Fruit fly (Drosophila melanogaster): ENCODE data around the gene ewg.

DNA sequence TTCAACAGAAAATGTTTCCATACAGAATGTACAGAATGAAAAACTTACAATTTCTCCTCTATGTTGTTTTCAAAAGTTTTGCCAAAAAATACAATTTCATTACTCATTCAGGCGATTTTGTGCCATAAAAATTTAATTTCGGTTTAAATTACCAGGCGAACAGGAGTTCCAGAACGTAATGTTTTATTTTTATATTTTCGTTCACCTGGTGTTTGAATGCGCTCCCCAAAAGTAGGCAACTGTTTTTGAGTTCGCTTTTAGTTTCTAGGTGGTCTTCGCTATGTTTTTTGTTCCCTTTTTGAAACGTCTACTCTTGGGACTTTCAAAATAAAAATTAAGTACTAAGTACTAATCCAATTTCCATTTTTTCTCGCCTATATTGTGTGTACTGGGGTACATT is 13.8 kb downstream of the ewg start:
- no peak for TF ChIP-seq cnc (optimal IDR thresholded peaks at IDR 0.05)
- TF ChIP-seq Hr96 (GFP tag; optimal IDR thresholded peaks at IDR 0.05): no peak
- TF ChIP-seq CG7101 (tag; optimal IDR thresholded peaks at IDR 0.05): no peak
- no peak for TF ChIP-seq CG11617 (GFP tag; optimal IDR thresholded peaks at IDR 0.05)
- peak; percentile 70 for TF ChIP-seq kay (GFP tag; ENCODE audit: borderline replicate concordance)

All from whole organism, adult.